Fruit fly (Drosophila melanogaster): ENCODE data around the gene Dis3.

DNA sequence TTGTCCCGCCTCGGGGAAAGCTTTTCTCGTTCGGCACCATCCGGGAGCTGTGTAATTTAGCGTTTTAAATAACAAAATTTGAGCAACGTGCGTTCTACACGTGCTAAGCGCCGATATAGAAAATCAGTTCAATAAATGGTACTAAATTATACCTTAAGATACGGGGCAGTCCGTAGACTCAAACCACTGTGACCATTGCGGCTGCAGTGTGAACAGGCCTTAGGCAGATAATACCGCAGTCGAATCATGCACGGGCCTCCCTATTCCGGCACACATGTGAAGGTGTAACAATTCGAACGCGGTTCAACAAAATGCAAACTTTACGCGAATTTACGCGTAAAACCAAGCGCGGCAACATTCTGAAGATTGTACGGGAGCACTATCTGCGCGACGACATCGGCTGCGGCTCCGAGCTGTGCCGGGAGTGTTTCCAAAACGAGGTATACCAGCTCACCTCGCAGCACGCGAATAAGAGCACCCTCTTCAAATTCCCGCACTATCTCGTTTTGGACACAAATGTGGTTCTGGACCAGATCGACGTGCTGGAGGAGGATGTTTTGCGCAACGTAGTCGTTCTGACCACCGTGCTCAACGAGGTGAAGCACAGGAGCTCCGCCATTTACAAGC is at the start of gene Dis3, which contains the start of gene Rrp5:
- no peak for TF ChIP-seq pan (optimal IDR thresholded peaks at IDR 0.05)
- TF ChIP-seq usp (GFP tag; optimal IDR thresholded peaks at IDR 0.05) = no peak
- no peak for TF ChIP-seq CG8478 (optimal IDR thresholded peaks at IDR 0.05)
- no peak for TF ChIP-seq psq (optimal IDR thresholded peaks at IDR 0.05)
- no peak for TF ChIP-seq EcR (GFP tag; optimal IDR thresholded peaks at IDR 0.05)
